Worm (Caenorhabditis elegans) whole organism, L3 larva: ENCODE measurements around the gene F31E8.5.

Source experiments
- R02D3.7 ChIP-seq: fragments of 150-350 bp; optimal IDR thresholded peaks from 2 replicates; lab custom pipeline; 2014; ENCODE audit warnings: missing biosample characterization, missing genetic modification characterization
- ZK546.5 ChIP-seq: sonication (generic microtip); optimal IDR thresholded peaks from 2 replicates; lab custom pipeline; 2017; ENCODE audit warnings: missing biosample characterization, missing genetic modification characterization
- aly-2 ChIP-seq: fragments of 150-350 bp; optimal IDR thresholded peaks from 2 replicates; lab custom pipeline; 2014; ENCODE audit warnings: missing biosample characterization, missing genetic modification characterization
- ama-1 ChIP-seq: fragments of 150-350 bp; optimal IDR thresholded peaks from 2 replicates; lab custom pipeline; 2018
- ceh-16 ChIP-seq: sonication (generic microtip); optimal IDR thresholded peaks from 2 replicates; lab custom pipeline; 2017; ENCODE audit warnings: missing biosample characterization, missing genetic modification characterization
- ceh-28 ChIP-seq: fragments of 150-350 bp; optimal IDR thresholded peaks from 2 replicates; lab custom pipeline; 2014; ENCODE audit warnings: missing biosample characterization, missing genetic modification reagents, missing genetic modification characterization
- ceh-82 ChIP-seq: fragments of 150-350 bp; optimal IDR thresholded peaks from 2 replicates; lab custom pipeline; 2014; ENCODE audit warnings: missing biosample characterization, missing genetic modification characterization
- daf-12 ChIP-seq: fragments of 150-350 bp; optimal IDR thresholded peaks from 2 replicates; lab custom pipeline; 2014; ENCODE audit warnings: missing biosample characterization, missing genetic modification reagents, missing genetic modification characterization
- egl-27 ChIP-seq: sonication (generic microtip); optimal IDR thresholded peaks from 4 replicates; lab custom pipeline; 2017; ENCODE audit warnings: missing biosample characterization, missing genetic modification reagents, missing genetic modification characterization
- egl-5 ChIP-seq: fragments of 150-350 bp; optimal IDR thresholded peaks from 2 replicates; lab custom pipeline; 2017; ENCODE audit warnings: missing biosample characterization, missing genetic modification reagents, missing genetic modification characterization, inconsistent platforms
- elt-2 ChIP-seq: sonication (generic microtip); optimal IDR thresholded peaks from 2 replicates; lab custom pipeline; 2016; ENCODE audit warnings: missing genetic modification reagents, mild to moderate bottlenecking, missing genetic modification characterization, missing compliant biosample characterization
- elt-3 ChIP-seq, 3 experiments: fragments of 150-350 bp in 1 of 3; sonication (generic microtip) in 2 of 3; optimal IDR thresholded peaks; 2 replicates in 2 of 3; 4 replicates in 1 of 3; lab custom pipeline; 2014 to 2017; ENCODE audit warnings: missing biosample characterization in 3 of 3, missing genetic modification characterization in 3 of 3
- eor-1 ChIP-seq, 2 experiments: fragments of 150-350 bp; optimal IDR thresholded peaks; 2 replicates each; lab custom pipeline; 2014 to 2018; ENCODE audit warnings: missing biosample characterization in 2 of 2, missing genetic modification characterization in 2 of 2
- fkh-10 ChIP-seq: sonication (generic microtip); optimal IDR thresholded peaks from 2 replicates; lab custom pipeline; 2017; ENCODE audit warnings: missing biosample characterization, missing genetic modification reagents, missing genetic modification characterization
- fos-1 ChIP-seq: fragments of 150-350 bp; optimal IDR thresholded peaks from 2 replicates; lab custom pipeline; 2014; ENCODE audit warnings: missing biosample characterization, missing genetic modification characterization
- hmg-11 ChIP-seq: sonication (generic microtip); optimal IDR thresholded peaks from 2 replicates; lab custom pipeline; 2016; ENCODE audit warnings: missing genetic modification characterization, missing compliant biosample characterization
- jun-1 ChIP-seq: fragments of 150-350 bp; optimal IDR thresholded peaks from 2 replicates; lab custom pipeline; 2014; ENCODE audit warnings: missing biosample characterization, missing genetic modification reagents, missing genetic modification characterization
- lin-15B ChIP-seq: fragments of 150-350 bp; optimal IDR thresholded peaks from 2 replicates; lab custom pipeline; 2014; ENCODE audit warnings: missing biosample characterization, missing genetic modification characterization
- lin-39 ChIP-seq: fragments of 150-350 bp; optimal IDR thresholded peaks from 2 replicates; lab custom pipeline; 2018; ENCODE audit warnings: missing biosample characterization, missing genetic modification reagents, missing genetic modification characterization
- lsy-12 ChIP-seq: sonication (generic microtip); optimal IDR thresholded peaks from 2 replicates; lab custom pipeline; 2016; ENCODE audit warnings: mild to moderate bottlenecking, missing genetic modification characterization, missing compliant biosample characterization
- mdl-1 ChIP-seq: fragments of 150-350 bp; optimal IDR thresholded peaks from 2 replicates; lab custom pipeline; 2014; ENCODE audit warnings: missing biosample characterization, missing genetic modification characterization
- mml-1 ChIP-seq: fragments of 150-350 bp; sonication (generic microtip); optimal IDR thresholded peaks from 3 replicates; lab custom pipeline; 2014; ENCODE audit warnings: missing biosample characterization, missing genetic modification characterization
- nfya-1 ChIP-seq: sonication (generic microtip); optimal IDR thresholded peaks from 2 replicates; lab custom pipeline; 2017; ENCODE audit warnings: missing genetic modification characterization, mild to moderate bottlenecking, missing compliant biosample characterization, antibody characterized with exemption, moderate library complexity; ENCODE audit not compliant: insufficient read depth
- nhr-11 ChIP-seq: fragments of 150-350 bp; optimal IDR thresholded peaks from 2 replicates; lab custom pipeline; 2014; ENCODE audit warnings: missing biosample characterization, missing genetic modification characterization
- nhr-12 ChIP-seq: fragments of 150-350 bp; optimal IDR thresholded peaks from 2 replicates; lab custom pipeline; 2014; ENCODE audit warnings: missing biosample characterization, missing genetic modification characterization
- nhr-23 ChIP-seq: fragments of 150-350 bp; optimal IDR thresholded peaks from 2 replicates; lab custom pipeline; 2014; ENCODE audit warnings: missing biosample characterization, missing genetic modification reagents, missing genetic modification characterization
- nhr-237 ChIP-seq: fragments of 150-350 bp; optimal IDR thresholded peaks from 2 replicates; lab custom pipeline; 2014; ENCODE audit warnings: missing biosample characterization, missing genetic modification characterization
- nhr-25 ChIP-seq: sonication (generic microtip); optimal IDR thresholded peaks from 2 replicates; lab custom pipeline; 2017; ENCODE audit warnings: missing biosample characterization, missing genetic modification characterization
- nhr-28 ChIP-seq: fragments of 150-350 bp; optimal IDR thresholded peaks from 2 replicates; lab custom pipeline; 2014; ENCODE audit warnings: missing biosample characterization, missing genetic modification characterization
- nhr-43 ChIP-seq: sonication (generic microtip); optimal IDR thresholded peaks from 2 replicates; lab custom pipeline; 2016; ENCODE audit warnings: mild to moderate bottlenecking, missing genetic modification characterization, missing compliant biosample characterization; ENCODE audit not compliant: poor library complexity, severe bottlenecking
- nhr-67 ChIP-seq: fragments of 150-350 bp; optimal IDR thresholded peaks from 2 replicates; lab custom pipeline; 2014; ENCODE audit warnings: missing biosample characterization, missing genetic modification characterization
- nhr-76 ChIP-seq: fragments of 150-350 bp; sonication (generic microtip); optimal IDR thresholded peaks from 5 replicates; lab custom pipeline; 2014; ENCODE audit warnings: missing biosample characterization, missing genetic modification characterization
- nhr-77 ChIP-seq: fragments of 150-350 bp; optimal IDR thresholded peaks from 2 replicates; lab custom pipeline; 2014; ENCODE audit warnings: missing biosample characterization, missing genetic modification characterization
- pha-4 ChIP-seq: fragments of 150-350 bp; optimal IDR thresholded peaks from 2 replicates; lab custom pipeline; 2014; ENCODE audit warnings: missing biosample characterization, missing genetic modification reagents, missing genetic modification characterization
- sea-2 ChIP-seq: fragments of 150-350 bp; sonication (generic microtip); optimal IDR thresholded peaks from 4 replicates; lab custom pipeline; 2014; ENCODE audit warnings: missing biosample characterization, missing genetic modification reagents, missing genetic modification characterization
- skn-1 ChIP-seq: fragments of 150-350 bp; optimal IDR thresholded peaks from 2 replicates; lab custom pipeline; 2014; ENCODE audit warnings: missing biosample characterization, missing genetic modification characterization
- snpc-4 ChIP-seq: fragments of 150-350 bp; optimal IDR thresholded peaks from 2 replicates; lab custom pipeline; 2014; ENCODE audit warnings: missing biosample characterization, missing genetic modification characterization
- tbx-2 ChIP-seq: sonication (generic microtip); optimal IDR thresholded peaks from 2 replicates; lab custom pipeline; 2016; ENCODE audit warnings: mild to moderate bottlenecking, missing genetic modification characterization, missing compliant biosample characterization
- unc-39 ChIP-seq: sonication (generic microtip); optimal IDR thresholded peaks from 4 replicates; lab custom pipeline; 2017; ENCODE audit warnings: missing biosample characterization, missing genetic modification characterization
- unc-62 ChIP-seq: fragments of 150-350 bp; sonication (generic microtip); optimal IDR thresholded peaks from 4 replicates; lab custom pipeline; 2014; ENCODE audit warnings: missing biosample characterization, missing genetic modification reagents, missing genetic modification characterization
- zag-1 ChIP-seq: fragments of 150-350 bp; optimal IDR thresholded peaks from 2 replicates; lab custom pipeline; 2014; ENCODE audit warnings: missing biosample characterization, missing genetic modification characterization

The F31E8.5 gene

ce11 chrII:6791891-6792290, 15.2 kb downstream of the F31E8.5 start, which contains the start of gene T13C2.2:
Gene T13C2.2 (plus strand): TSS chrII:6792191.
- TF ChIP-seq elt-3 (tag; optimal IDR thresholded peaks at IDR 0.05; lab: Kevin White, UChicago) (no peak), snpc-4 (tag; lab: Kevin White, UChicago) (no peak), tbx-2 (tag; lab: Kevin White, UChicago) (no peak), aly-2 (tag; lab: Kevin White, UChicago) (no peak), zag-1 (tag; lab: Kevin White, UChicago) (no peak), hmg-11 (tag; lab: Kevin White, UChicago) (no peak), nhr-28 (tag; lab: Kevin White, UChicago) (no peak), skn-1 (tag; lab: Kevin White, UChicago) (no peak)

- TF ChIP-seq nhr-76 (tag; lab: Kevin White, UChicago) (no peak), tbx-2 (tag; lab: Kevin White, UChicago) (no peak), unc-39 (no peak), lsy-12 (tag; lab: Kevin White, UChicago) (no peak), pha-4 (tag; lab: Kevin White, UChicago) (no peak), unc-62 (no peak), hmg-11 (tag; lab: Kevin White, UChicago) (no peak)
These were observed 18.3 kb downstream of the F31E8.5 start, which contains the start of gene T13C2.3 for ce11 chrII:6788672-6789298. Gene T13C2.3 (plus strand): TSS chrII:6789248.

DNA sequence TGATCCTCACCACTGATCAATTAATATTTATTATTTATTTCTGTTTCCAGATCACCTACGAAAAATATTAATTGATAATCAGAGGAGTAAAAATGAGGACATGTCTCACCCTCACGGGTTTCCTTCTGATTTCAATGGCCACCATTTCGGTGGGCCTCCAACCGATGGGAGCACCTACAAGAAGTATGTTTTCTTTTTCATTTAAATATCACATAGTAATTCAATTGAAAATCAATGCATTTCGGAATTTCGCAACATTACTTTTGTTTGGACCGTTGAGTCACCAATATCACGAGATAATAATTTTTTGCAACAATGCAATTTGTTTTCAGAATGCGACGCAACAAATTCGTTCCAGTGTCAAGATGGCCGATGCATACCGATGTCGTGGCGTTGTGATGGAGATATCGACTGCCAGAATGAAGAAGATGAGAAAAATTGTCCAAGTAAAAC, 23.7 kb downstream of the F31E8.5 start, which contains the start of gene gldi-2:
Gene gldi-2, plus strand, starts transcription at position 51 of the 453 bp plus-strand sequence.
- TF ChIP-seq elt-2 (tag; lab: Kevin White, UChicago) (no peak), pha-4 (tag; lab: Kevin White, UChicago) (no peak), mdl-1 (tag; lab: Kevin White, UChicago) (no peak), aly-2 (tag; lab: Kevin White, UChicago) (no peak), ZK546.5 (tag; lab: Kevin White, UChicago) (no peak), lsy-12 (tag; lab: Kevin White, UChicago) (no peak), nhr-23 (no peak), nhr-77 (tag; lab: Kevin White, UChicago) (no peak), elt-3 (tag; optimal IDR thresholded peaks at IDR 0.05; lab: Kevin White, UChicago) (no peak), sea-2 (GFP tag; lab: Kevin White, UChicago) (no peak), ama-1 (lab: Kevin White, UChicago) (no peak), lin-15B (no peak), mml-1 (tag; lab: Kevin White, UChicago) (no peak), ceh-82 (tag; lab: Kevin White, UChicago) (no peak), nhr-67 (tag; lab: Kevin White, UChicago) (no peak), R02D3.7 (tag; lab: Kevin White, UChicago) (no peak), skn-1 (tag; lab: Kevin White, UChicago) (no peak), daf-12 (tag; lab: Kevin White, UChicago) (no peak)

DNA sequence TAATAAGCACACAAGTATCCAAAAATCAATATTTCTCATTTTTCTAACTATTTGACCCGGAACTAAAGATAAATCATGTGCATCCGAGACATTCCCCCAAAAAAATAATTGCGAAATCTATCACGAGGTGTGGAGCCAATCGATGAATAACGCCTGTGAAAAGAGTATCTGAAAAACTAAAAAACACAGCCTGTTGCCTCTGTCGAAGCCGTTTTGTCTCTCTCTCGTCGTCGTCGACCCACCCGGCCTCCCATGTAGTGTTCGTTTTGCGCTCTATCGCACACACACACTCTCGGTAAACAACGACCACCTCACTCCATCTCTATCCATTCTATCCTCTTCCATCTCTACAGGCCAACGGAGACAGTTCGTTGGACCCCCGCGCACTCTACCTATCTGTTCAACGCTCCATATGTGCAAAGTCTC, 24.3 kb downstream of the F31E8.5 start:
- TF ChIP-seq nhr-43 = no peak
- peak; percentile 57 for TF ChIP-seq lin-39 (tag; lab: Kevin White, UChicago)
- TF ChIP-seq ZK546.5 (tag; lab: Kevin White, UChicago) = no peak
- TF ChIP-seq skn-1 (tag; lab: Kevin White, UChicago) = no peak
- TF ChIP-seq elt-2 (tag; lab: Kevin White, UChicago) = peak; percentile 27
- no peak for TF ChIP-seq ama-1 (lab: Kevin White, UChicago)
- peak; percentile 81 for TF ChIP-seq nfya-1 (tag; lab: Kevin White, UChicago)
- TF ChIP-seq sea-2 (GFP tag; lab: Kevin White, UChicago) = no peak
- peak; percentile 62 for TF ChIP-seq nhr-25 (tag; lab: Kevin White, UChicago)
- no peak for TF ChIP-seq nhr-77 (tag; lab: Kevin White, UChicago)
- TF ChIP-seq daf-12 (tag; lab: Kevin White, UChicago) = no peak
- no peak for TF ChIP-seq nhr-76 (tag; lab: Kevin White, UChicago)
- no peak for TF ChIP-seq eor-1 (tag; optimal IDR thresholded peaks at IDR 0.05; lab: Kevin White, UChicago)
- peak; percentile 77 for TF ChIP-seq lin-15B
- no peak for TF ChIP-seq ceh-16 (tag; lab: Kevin White, UChicago)
- peak; percentile 26 for TF ChIP-seq egl-5 (tag; lab: Kevin White, UChicago)
- peak; percentile 48 for TF ChIP-seq snpc-4 (tag; lab: Kevin White, UChicago)
- TF ChIP-seq pha-4 (tag; lab: Kevin White, UChicago) = peak; percentile 77
- TF ChIP-seq jun-1 (tag; lab: Kevin White, UChicago) = peak; percentile 11
- TF ChIP-seq lsy-12 (tag; lab: Kevin White, UChicago) = no peak
- no peak for TF ChIP-seq fos-1 (tag; lab: Kevin White, UChicago)
- peak; percentile 83 for TF ChIP-seq ceh-28 (tag; lab: Kevin White, UChicago)
- no peak for TF ChIP-seq unc-62
- TF ChIP-seq mdl-1 (tag; lab: Kevin White, UChicago) = no peak
- TF ChIP-seq fkh-10 = peak; percentile 0
- TF ChIP-seq egl-27 (tag; lab: Kevin White, UChicago) = no peak
- no peak for TF ChIP-seq nhr-12 (tag; lab: Kevin White, UChicago)
- TF ChIP-seq nhr-28 (tag; lab: Kevin White, UChicago) = no peak
- no peak for TF ChIP-seq elt-3 (tag; optimal IDR thresholded peaks at IDR 0.05; lab: Kevin White, UChicago)
- TF ChIP-seq nhr-237 (tag; lab: Kevin White, UChicago) = no peak
- no peak for TF ChIP-seq unc-39
- TF ChIP-seq nhr-11 (tag; lab: Kevin White, UChicago) = peak; percentile 26
- TF ChIP-seq nhr-23 = peak; percentile 19
- no peak for TF ChIP-seq R02D3.7 (tag; lab: Kevin White, UChicago)
